Fruit fly (Drosophila melanogaster) whole organism, pupa: ENCODE results near the gene ss.

Source experiments
- CG13204 ChIP-seq: fragments of 200-800 bp; sonication (Bioruptor generic); optimal IDR thresholded peaks from 2 replicates; lab custom pipeline; 2018; ENCODE audit warnings: missing biosample characterization, mild to moderate bottlenecking, missing genetic modification characterization, moderate library complexity
- CG8159 ChIP-seq: fragments of 200-800 bp; sonication (Bioruptor generic); optimal IDR thresholded peaks from 3 replicates; lab custom pipeline; 2018; ENCODE audit warnings: missing biosample characterization, mild to moderate bottlenecking, missing genetic modification characterization, moderate library complexity
- CG9948 ChIP-seq: fragments of 200-800 bp; sonication (Bioruptor generic); optimal IDR thresholded peaks from 2 replicates; lab custom pipeline; 2018; ENCODE audit warnings: missing biosample characterization, mild to moderate bottlenecking, missing genetic modification characterization, moderate library complexity

DNA sequence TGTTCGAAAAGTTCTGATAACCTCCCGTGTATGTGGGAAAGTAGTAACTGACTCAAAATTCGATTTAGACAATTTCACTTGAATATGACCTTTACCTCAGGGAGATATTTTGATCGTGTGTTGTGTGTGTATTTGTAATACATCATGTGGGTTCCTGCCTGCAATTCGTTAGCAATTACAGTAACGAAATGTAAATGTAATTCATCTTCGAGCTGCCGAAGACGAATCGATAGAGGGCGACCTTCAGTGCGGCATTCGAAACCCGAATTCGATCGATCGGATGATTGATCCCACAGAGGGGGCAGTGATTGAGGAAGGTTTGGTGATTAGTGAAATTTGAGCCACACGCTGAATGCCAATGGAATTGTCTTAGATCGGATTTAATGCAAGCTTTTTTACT, 33.1 kb downstream of the ss start, which contains the start of gene CG10317:
- TF ChIP-seq CG8159 (tag; lab: Kevin White, UChicago) (no peak), CG9948 (no peak), CG13204 (GFP tag; lab: Kevin White, UChicago) (no peak)
